Worm (Caenorhabditis elegans): ENCODE data around the gene agxt-1.

The agxt-1 gene

ce11 chrII:8859596-8859995, 14.2 kb downstream of the agxt-1 start, which contains the start of gene snb-6:
TSS of gene snb-6 (minus strand) at chrII:8859696.
- TF ChIP-seq B0019.2 (GFP tag; conservative IDR thresholded peaks at IDR 0.05) = no peak
- TF ChIP-seq fkh-3 (tag; optimal IDR thresholded peaks at IDR 0.05) = no peak
- no peak for TF ChIP-seq ztf-18 (tag; optimal IDR thresholded peaks at IDR 0.05)
- TF ChIP-seq nfya-1 (tag; optimal IDR thresholded peaks at IDR 0.05; ENCODE audit: borderline replicate concordance, insufficient read depth) = no peak
- no peak for TF ChIP-seq ekl-4 (GFP tag; IDR thresholded peaks at IDR 0.05)
- no peak for TF ChIP-seq C06A6.2 (GFP tag; conservative IDR thresholded peaks at IDR 0.05)
- TF ChIP-seq chd-7 (tag; optimal IDR thresholded peaks at IDR 0.05) = no peak
- TF ChIP-seq lsl-1 (GFP tag; optimal IDR thresholded peaks at IDR 0.05) = no peak
- no peak for TF ChIP-seq mcd-1 (GFP tag; IDR thresholded peaks at IDR 0.05)
- TF ChIP-seq dpl-1 (GFP tag; optimal IDR thresholded peaks at IDR 0.05) = no peak
- TF ChIP-seq egrh-3 (GFP tag; IDR thresholded peaks at IDR 0.05) = no peak
- no peak for TF ChIP-seq snpc-1.1 (tag; optimal IDR thresholded peaks at IDR 0.05; ENCODE audit: insufficient read depth)
- TF ChIP-seq aptf-3 (GFP tag; IDR thresholded peaks at IDR 0.05) = no peak
- TF ChIP-seq die-1 (tag; optimal IDR thresholded peaks at IDR 0.05) = no peak
- TF ChIP-seq Y95B8A.8 (GFP tag; IDR thresholded peaks at IDR 0.05) = no peak
- no peak for TF ChIP-seq nhr-120 (GFP tag; IDR thresholded peaks at IDR 0.05)
- no peak for TF ChIP-seq efl-1 (GFP tag; optimal IDR thresholded peaks at IDR 0.05)

ce11 chrII:8865078-8865477, 19.7 kb downstream of the agxt-1 start, which contains the start of gene npr-20:
TSS of gene npr-20 (minus strand) at chrII:8865178.
- no peak for TF ChIP-seq ztf-6 (GFP tag; IDR thresholded peaks at IDR 0.05)

- TF ChIP-seq ztf-6 (GFP tag; IDR thresholded peaks at IDR 0.05) (no peak), nhr-80 (tag; optimal IDR thresholded peaks at IDR 0.05) (peak; percentile 78)
These were observed 21.4 kb downstream of the agxt-1 start for ce11 chrII:8866844-8867243.

ce11 chrII:8873842-8874241, 28.4 kb downstream of the agxt-1 start, which contains the start of gene T07D4.2:
TSS of gene T07D4.2 (minus strand) at chrII:8873942.
- no peak for TF ChIP-seq T26A5.8 (tag; optimal IDR thresholded peaks at IDR 0.05)
- no peak for TF ChIP-seq Y79H2A.3 (GFP tag; conservative IDR thresholded peaks at IDR 0.05)
- no peak for TF ChIP-seq lsy-27 (tag; optimal IDR thresholded peaks at IDR 0.05; ENCODE audit: borderline replicate concordance, insufficient read depth)
- TF ChIP-seq unc-62 (GFP tag; optimal IDR thresholded peaks at IDR 0.05) = no peak
- no peak for TF ChIP-seq snpc-1.3 (tag; optimal IDR thresholded peaks at IDR 0.05; ENCODE audit: insufficient read depth)
- TF ChIP-seq sea-2 (GFP tag; IDR thresholded peaks at IDR 0.05) = no peak
- TF ChIP-seq lin-40 (tag; optimal IDR thresholded peaks at IDR 0.05) = no peak
- TF ChIP-seq ets-4 (GFP tag; optimal IDR thresholded peaks at IDR 0.05) = no peak
- no peak for TF ChIP-seq F52B5.7 (tag; optimal IDR thresholded peaks at IDR 0.05)
- no peak for TF ChIP-seq madf-3 (GFP tag; IDR thresholded peaks at IDR 0.05)
- no peak for TF ChIP-seq F37B4.10 (GFP tag; IDR thresholded peaks at IDR 0.05)
- no peak for TF ChIP-seq madf-10 (tag; optimal IDR thresholded peaks at IDR 0.05)

ce11 chrII:8877032-8877985, 31.9 kb downstream of the agxt-1 start:
- TF ChIP-seq B0336.3 (GFP tag; IDR thresholded peaks at IDR 0.05) (peak; percentile 53; the same call in 1 of the 2 replicates), snpc-1.1 (tag; optimal IDR thresholded peaks at IDR 0.05; ENCODE audit: insufficient read depth) (peak; percentile 85), attf-6 (GFP tag; IDR thresholded peaks at IDR 0.05) (peak; percentile 83), tbp1 (GFP tag; optimal IDR thresholded peaks at IDR 0.05) (peak; percentile 50), ccch-3 (GFP tag; optimal IDR thresholded peaks at IDR 0.05) (no peak), F49E8.2 (tag; optimal IDR thresholded peaks at IDR 0.05; ENCODE audit: insufficient read depth) (peak; percentile 23), hmg-1.2 (GFP tag; IDR thresholded peaks at IDR 0.05) (peak; percentile 73), lin-26 (GFP tag; IDR thresholded peaks at IDR 0.05) (no peak), Y53F4B.3 (GFP tag; IDR thresholded peaks at IDR 0.05) (no peak), pbrm-1 (GFP tag; IDR thresholded peaks at IDR 0.05) (peak; percentile 50), zfh-2 (GFP tag; conservative IDR thresholded peaks at IDR 0.05) (peak; percentile 39; the same call in 1 of the 2 replicates), atf-7 (tag; optimal IDR thresholded peaks at IDR 0.05) (no peak)

All from whole organism, young adult.